Worm (Caenorhabditis elegans) whole organism, L1 larva: ENCODE measurements around the gene cyp-31A3.

Experiments used
- ama-1 ChIP-seq: fragments of 150-350 bp; optimal IDR thresholded peaks from 2 replicates; lab custom pipeline; 2014
- fkh-10 ChIP-seq: sonication (generic microtip); optimal IDR thresholded peaks from 2 replicates; lab custom pipeline; 2017; ENCODE audit warnings: missing biosample characterization, missing genetic modification reagents, missing genetic modification characterization
- lin-39 ChIP-seq: fragments of 150-350 bp; optimal IDR thresholded peaks from 2 replicates; lab custom pipeline; 2014; ENCODE audit warnings: missing biosample characterization, missing genetic modification reagents, missing genetic modification characterization
- pax-3 ChIP-seq: fragments of 200-800 bp; sonication (Bioruptor generic); optimal IDR thresholded peaks from 2 replicates; lab custom pipeline; 2018; ENCODE audit warnings: mild to moderate bottlenecking, missing genetic modification characterization, moderate library complexity, missing compliant biosample characterization
- pqm-1 ChIP-seq: sonication (generic microtip); optimal IDR thresholded peaks from 3 replicates; lab custom pipeline; 2017; ENCODE audit warnings: missing biosample characterization, missing genetic modification characterization
- snpc-4 ChIP-seq: fragments of 150-350 bp; optimal IDR thresholded peaks from 2 replicates; lab custom pipeline; 2014; ENCODE audit warnings: missing biosample characterization, missing genetic modification characterization
- unc-62 ChIP-seq: fragments of 150-350 bp; optimal IDR thresholded peaks from 2 replicates; lab custom pipeline; 2014; ENCODE audit warnings: missing biosample characterization, missing genetic modification reagents, missing genetic modification characterization
- zag-1 ChIP-seq: fragments of 150-350 bp; optimal IDR thresholded peaks from 2 replicates; lab custom pipeline; 2014; ENCODE audit warnings: missing biosample characterization, missing genetic modification characterization
- ztf-11 ChIP-seq, 2 experiments: sonication (generic microtip); optimal IDR thresholded peaks; 2 replicates each; lab custom pipeline; 2016 to 2017; ENCODE audit warnings: missing genetic modification characterization in 2 of 2, missing biosample characterization in 1 of 2, missing compliant biosample characterization in 1 of 2

DNA sequence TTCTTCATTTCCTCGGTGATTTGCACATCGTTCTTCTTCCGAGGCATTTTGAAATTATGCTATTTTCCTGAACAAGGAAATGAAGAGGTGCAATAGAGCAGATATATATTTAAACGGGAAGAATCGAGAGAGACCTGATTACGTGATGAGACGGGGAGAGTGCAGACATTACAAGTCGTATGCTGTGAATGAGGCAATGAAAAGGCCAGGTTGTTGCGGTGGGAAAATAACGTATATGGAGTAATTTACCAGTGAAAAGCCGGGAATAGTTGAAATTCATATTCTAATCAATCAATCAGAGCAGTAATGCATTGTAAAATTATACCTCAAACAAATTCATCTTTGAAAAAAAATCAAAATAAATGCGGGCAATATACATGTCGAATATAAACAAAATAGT lies 2.2 kb upstream of the cyp-31A3 start, which contains the start of gene Y17G9B.8:
- TF ChIP-seq pqm-1 (tag; lab: Kevin White, UChicago) (no peak), lin-39 (tag; lab: Kevin White, UChicago) (no peak), zag-1 (tag; lab: Kevin White, UChicago) (no peak), ztf-11 (tag; optimal IDR thresholded peaks at IDR 0.05; lab: Kevin White, UChicago) (no peak), ama-1 (lab: Kevin White, UChicago) (no peak), fkh-10 (GFP tag; lab: Kevin White, UChicago) (no peak), snpc-4 (tag; lab: Kevin White, UChicago) (no peak), pax-3 (tag; lab: Kevin White, UChicago) (no peak), unc-62 (GFP tag; lab: Kevin White, UChicago) (no peak)
